Fruit fly (Drosophila melanogaster): ENCODE measurements around the gene Tk.

Gene Tk

DNA sequence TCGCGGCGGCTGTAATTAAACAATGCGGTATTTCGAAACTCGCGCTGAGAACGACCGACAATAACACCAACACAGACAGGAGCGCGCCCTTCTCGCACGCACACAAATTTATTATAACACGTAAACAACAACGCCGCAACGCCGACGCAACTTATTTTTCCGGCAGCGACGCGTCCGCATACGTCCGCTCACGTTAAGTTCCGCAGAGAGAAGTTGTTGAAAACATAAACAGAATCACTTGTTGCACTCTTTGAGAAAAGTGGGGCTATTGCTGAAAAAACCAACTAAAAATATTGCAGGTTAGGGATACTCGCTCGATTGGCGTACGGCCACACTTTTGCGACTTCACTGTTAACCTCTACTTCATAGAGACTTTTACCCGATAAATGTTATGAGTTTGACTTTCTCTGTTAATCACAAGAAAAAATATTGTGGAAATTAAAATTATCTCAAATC is 56.3 kb downstream of the Tk start, which contains the start of gene Cad87A (continued):
- TF ChIP-seq CG14860 (GFP tag; IDR thresholded peaks at IDR 0.05; ENCODE audit: partially characterized antibody) (no peak), pzg (GFP tag; optimal IDR thresholded peaks at IDR 0.05) (peak; percentile 81), ATbp (GFP tag; optimal IDR thresholded peaks at IDR 0.05) (peak; percentile 59), mld (GFP tag; IDR thresholded peaks at IDR 0.05; ENCODE audit: partially characterized antibody) (no peak), NK7.1 (GFP tag; optimal IDR thresholded peaks at IDR 0.05) (peak; percentile 7), BEAF-32 (GFP tag; optimal IDR thresholded peaks at IDR 0.05) (peak; percentile 7), CG11560 (tag; IDR thresholded peaks at IDR 0.05) (no peak), exex (tag; optimal IDR thresholded peaks at IDR 0.05) (no peak), Trl (optimal IDR thresholded peaks at IDR 0.05) (peak; percentile 41 to 62), Trl (GFP tag; optimal IDR thresholded peaks at IDR 0.05) (peak; percentile 59), vvl (GFP tag; IDR thresholded peaks at IDR 0.05) (no peak), CG8089 (GFP tag; optimal IDR thresholded peaks at IDR 0.05) (no peak), CG3065 (GFP tag; optimal IDR thresholded peaks at IDR 0.05) (no peak), Stat92E (GFP tag; optimal IDR thresholded peaks at IDR 0.05) (peak in 1 of 3 experiments; percentile 62), CG1024 (GFP tag; IDR thresholded peaks at IDR 0.05) (no peak), caup (GFP tag; optimal IDR thresholded peaks at IDR 0.05; ENCODE audit: severe bottlenecking) (peak; percentile 69), Max (GFP tag; optimal IDR thresholded peaks at IDR 0.05) (peak; percentile 53), tap (tag; optimal IDR thresholded peaks at IDR 0.05) (peak; percentile 2), CG5180 (GFP tag; optimal IDR thresholded peaks at IDR 0.05) (peak; percentile 46), CG15479 (GFP tag; optimal IDR thresholded peaks at IDR 0.05) (peak; percentile 24), sug (tag; optimal IDR thresholded peaks at IDR 0.05) (peak; percentile 20), Eip74EF (GFP tag; optimal IDR thresholded peaks at IDR 0.05) (peak in 1 of 2 experiments; percentile 69), Asciz (GFP tag; optimal IDR thresholded peaks at IDR 0.05) (no peak), CG2202 (tag; optimal IDR thresholded peaks at IDR 0.05) (peak; percentile 23), Sox102F (GFP tag; optimal IDR thresholded peaks at IDR 0.05) (no peak), Fer1 (GFP tag; optimal IDR thresholded peaks at IDR 0.05) (peak; percentile 41), bigmax (GFP tag; optimal IDR thresholded peaks at IDR 0.05) (peak; percentile 67), HmgZ (tag; optimal IDR thresholded peaks at IDR 0.05) (no peak), CG13624 (GFP tag; optimal IDR thresholded peaks at IDR 0.05) (no peak), CG14710 (tag; optimal IDR thresholded peaks at IDR 0.05) (no peak), unpg (GFP tag; optimal IDR thresholded peaks at IDR 0.05) (peak; percentile 15), pros (GFP tag; optimal IDR thresholded peaks at IDR 0.05) (peak; percentile 52), bcd (GFP tag; optimal IDR thresholded peaks at IDR 0.05) (no peak), gfzf (GFP tag; optimal IDR thresholded peaks at IDR 0.05) (peak; percentile 91), CG11696 (GFP tag; IDR thresholded peaks at IDR 0.05) (no peak), usp (GFP tag; optimal IDR thresholded peaks at IDR 0.05) (no peak), CG18599 (GFP tag; optimal IDR thresholded peaks at IDR 0.05) (peak; percentile 47), onecut (GFP tag; IDR thresholded peaks at IDR 0.05) (peak; percentile 54), Hr78 (GFP tag; optimal IDR thresholded peaks at IDR 0.05) (no peak), CG3407 (GFP tag; optimal IDR thresholded peaks at IDR 0.05) (peak; percentile 14), CG14965 (GFP tag; optimal IDR thresholded peaks at IDR 0.05; ENCODE audit: borderline replicate concordance) (no peak), sqz (GFP tag; optimal IDR thresholded peaks at IDR 0.05) (peak; percentile 2), CG10267 (tag; optimal IDR thresholded peaks at IDR 0.05) (peak; percentile 49), Fer3 (tag; optimal IDR thresholded peaks at IDR 0.05) (peak; percentile 13), Chrac-16 (GFP tag; optimal IDR thresholded peaks at IDR 0.05) (no peak), CG2875 (GFP tag; optimal IDR thresholded peaks at IDR 0.05) (peak; percentile 50), run (tag; optimal IDR thresholded peaks at IDR 0.05) (peak; percentile 36), Deaf1 (tag; optimal IDR thresholded peaks at IDR 0.05) (no peak), CHES-1-like (GFP tag; optimal IDR thresholded peaks at IDR 0.05) (peak; percentile 54)
